Fruit fly (Drosophila melanogaster) whole organism, embryonic: Measurements from ENCODE around the gene CG15412.

Experiments used
- ATbp ChIP-seq: fragments of 200-800 bp; sonication (Bioruptor generic); optimal IDR thresholded peaks from 2 replicates; lab custom pipeline; 2017; ENCODE audit warnings: missing biosample characterization, mild to moderate bottlenecking, missing genetic modification characterization, missing genetic modification reagents
- Ada2b ChIP-seq: fragments of 200-800 bp; sonication (Bioruptor generic); IDR thresholded peaks from 2 replicates; pipeline ENCODE4 v1.3.6; 2022; ENCODE audit warnings: missing biosample characterization, missing genetic modification characterization
- Bgb ChIP-seq: fragments of 200-800 bp; sonication (Bioruptor generic); IDR thresholded peaks from 2 replicates; pipeline ENCODE4 v1.3.6; 2022; ENCODE audit warnings: missing biosample characterization, missing genetic modification characterization; ENCODE audit not compliant: partially characterized antibody
- C15 ChIP-seq: fragments of 200-800 bp; sonication (Bioruptor generic); IDR thresholded peaks from 3 replicates; pipeline ENCODE4 v1.3.6; 2022; ENCODE audit warnings: missing biosample characterization, missing genetic modification characterization
- CG10209 ChIP-seq: fragments of 200-800 bp; sonication (Bioruptor generic); optimal IDR thresholded peaks from 3 replicates; lab custom pipeline; 2017; ENCODE audit warnings: missing biosample characterization, mild to moderate bottlenecking, missing genetic modification characterization, missing genetic modification reagents
- CG1233 ChIP-seq: fragments of 200-800 bp; sonication (Bioruptor generic); optimal IDR thresholded peaks from 4 replicates; lab custom pipeline; 2018; ENCODE audit warnings: missing biosample characterization, mild to moderate bottlenecking, missing genetic modification characterization
- CG13287 ChIP-seq: fragments of 200-800 bp; sonication (Bioruptor generic); IDR thresholded peaks from 2 replicates; pipeline ENCODE4 v1.3.6; 2022; ENCODE audit warnings: missing biosample characterization, missing genetic modification characterization; ENCODE audit not compliant: partially characterized antibody
- CG14710 ChIP-seq: fragments of 200-800 bp; sonication (Bioruptor generic); optimal IDR thresholded peaks from 3 replicates; lab custom pipeline; 2019; ENCODE audit warnings: missing biosample characterization, mild to moderate bottlenecking, missing genetic modification characterization, moderate library complexity
- CG17829 ChIP-seq: fragments of 200-800 bp; optimal IDR thresholded peaks from 2 replicates; lab custom pipeline; 2019; ENCODE audit warnings: missing biosample characterization, mild to moderate bottlenecking, missing genetic modification characterization, moderate library complexity
- CG17912 ChIP-seq: fragments of 200-800 bp; sonication (Bioruptor generic); optimal IDR thresholded peaks from 2 replicates; lab custom pipeline; 2018; ENCODE audit warnings: missing biosample characterization, mild to moderate bottlenecking, missing genetic modification characterization
- CG18764 ChIP-seq: fragments of 200-800 bp; sonication (Bioruptor generic); optimal IDR thresholded peaks from 3 replicates; lab custom pipeline; 2016; ENCODE audit warnings: missing biosample characterization, missing genetic modification characterization
- CG2678 ChIP-seq: fragments of 200-800 bp; sonication (Bioruptor generic); optimal IDR thresholded peaks from 3 replicates; lab custom pipeline; 2019; ENCODE audit warnings: missing biosample characterization, mild to moderate bottlenecking, missing genetic modification characterization, moderate library complexity
- CG30403 ChIP-seq: fragments of 200-800 bp; sonication (Bioruptor generic); optimal IDR thresholded peaks from 3 replicates; lab custom pipeline; 2016; ENCODE audit warnings: missing biosample characterization, missing genetic modification characterization
- CG31224 ChIP-seq: fragments of 200-800 bp; sonication (Bioruptor generic); IDR thresholded peaks from 2 replicates; pipeline ENCODE4 v1.3.6; 2022; ENCODE audit warnings: missing biosample characterization, missing genetic modification characterization
- CG3281 ChIP-seq: fragments of 200-800 bp; sonication (Bioruptor generic); optimal IDR thresholded peaks from 3 replicates; lab custom pipeline; 2017; ENCODE audit warnings: missing biosample characterization, mild to moderate bottlenecking, missing genetic modification characterization
- CG4360 ChIP-seq: fragments of 200-800 bp; sonication (Bioruptor generic); IDR thresholded peaks from 2 replicates; pipeline ENCODE4 v1.3.6; 2022; ENCODE audit warnings: missing biosample characterization, missing genetic modification characterization
- CG6254 ChIP-seq: fragments of 200-800 bp; sonication (Bioruptor generic); optimal IDR thresholded peaks from 3 replicates; lab custom pipeline; 2017; ENCODE audit warnings: mild to moderate bottlenecking, missing biosample characterization, missing genetic modification reagents, missing genetic modification characterization
- CG6813 ChIP-seq: fragments of 200-800 bp; sonication (Bioruptor generic); optimal IDR thresholded peaks from 2 replicates; lab custom pipeline; 2017; ENCODE audit warnings: missing biosample characterization, missing genetic modification characterization, mild to moderate bottlenecking, moderate library complexity, missing genetic modification reagents
- CG7357 ChIP-seq: fragments of 200-800 bp; sonication (Bioruptor generic); IDR thresholded peaks from 3 replicates; pipeline ENCODE4 v1.3.6; 2022; ENCODE audit warnings: missing biosample characterization, missing genetic modification characterization
- CG8281 ChIP-seq: fragments of 200-800 bp; sonication (Bioruptor generic); optimal IDR thresholded peaks from 2 replicates; lab custom pipeline; 2018; ENCODE audit warnings: missing biosample characterization, mild to moderate bottlenecking, missing genetic modification characterization, moderate library complexity
- CG9797 ChIP-seq: fragments of 200-800 bp; sonication (Bioruptor generic); optimal IDR thresholded peaks from 3 replicates; lab custom pipeline; 2018; ENCODE audit warnings: missing biosample characterization, mild to moderate bottlenecking, missing genetic modification characterization
- Camta ChIP-seq: fragments of 200-800 bp; sonication (Bioruptor generic); optimal IDR thresholded peaks from 2 replicates; lab custom pipeline; 2016; ENCODE audit warnings: missing biosample characterization, missing genetic modification characterization
- CrebB ChIP-seq: fragments of 200-800 bp; sonication (Bioruptor generic); optimal IDR thresholded peaks from 3 replicates; lab custom pipeline; 2018; ENCODE audit warnings: missing biosample characterization, mild to moderate bottlenecking, missing genetic modification characterization
- Dek ChIP-seq: fragments of 200-800 bp; sonication (Bioruptor generic); optimal IDR thresholded peaks from 3 replicates; lab custom pipeline; 2019; ENCODE audit warnings: missing biosample characterization, mild to moderate bottlenecking, missing genetic modification characterization, moderate library complexity
- Eip74EF ChIP-seq, 2 experiments: fragments of 200-800 bp in 1 of 2; fragments of >200 bp in 1 of 2; sonication (Bioruptor generic) in 1 of 2; optimal IDR thresholded peaks; 2 replicates each; lab custom pipeline; 2017 to 2019; ENCODE audit warnings: missing biosample characterization in 2 of 2, missing genetic modification characterization in 2 of 2, mild to moderate bottlenecking in 1 of 2, moderate library complexity in 1 of 2
- HLH3B ChIP-seq: fragments of 200-800 bp; sonication (Bioruptor generic); IDR thresholded peaks from 2 replicates; pipeline ENCODE4 v1.3.6; 2022; ENCODE audit warnings: missing biosample characterization, missing genetic modification characterization
- HLHmδ ChIP-seq: fragments of 200-800 bp; sonication (Bioruptor generic); optimal IDR thresholded peaks from 2 replicates; lab custom pipeline; 2018; ENCODE audit warnings: missing biosample characterization, mild to moderate bottlenecking, missing genetic modification characterization, moderate library complexity
- Hsf ChIP-seq: fragments of 200-800 bp; sonication (Bioruptor generic); optimal IDR thresholded peaks from 3 replicates; lab custom pipeline; 2016; ENCODE audit warnings: missing biosample characterization, missing genetic modification characterization
- NC2α ChIP-seq: fragments of 200-800 bp; sonication (Bioruptor generic); optimal IDR thresholded peaks from 2 replicates; lab custom pipeline; 2016; ENCODE audit warnings: missing biosample characterization, missing genetic modification characterization
- chinmo ChIP-seq: fragments of 200-800 bp; sonication (Bioruptor generic); IDR thresholded peaks from 4 replicates; pipeline ENCODE4 v1.3.6; 2022; ENCODE audit warnings: missing biosample characterization, missing genetic modification characterization; ENCODE audit not compliant: partially characterized antibody
- crol ChIP-seq: fragments of 200-800 bp; sonication (Bioruptor generic); IDR thresholded peaks from 2 replicates; pipeline ENCODE4 v1.3.6; 2022; ENCODE audit warnings: missing biosample characterization, missing genetic modification characterization
- fd102C ChIP-seq: fragments of 200-800 bp; sonication (Bioruptor generic); optimal IDR thresholded peaks from 2 replicates; lab custom pipeline; 2018; ENCODE audit warnings: missing biosample characterization, mild to moderate bottlenecking, missing genetic modification characterization, moderate library complexity
- fd64A ChIP-seq: fragments of 200-800 bp; sonication (Bioruptor generic); optimal IDR thresholded peaks from 3 replicates; lab custom pipeline; 2018; ENCODE audit warnings: missing biosample characterization, mild to moderate bottlenecking, missing genetic modification characterization
- her ChIP-seq: fragments of 200-800 bp; sonication (Bioruptor generic); optimal IDR thresholded peaks from 2 replicates; lab custom pipeline; 2016; ENCODE audit warnings: missing biosample characterization, missing genetic modification characterization
- hkb ChIP-seq, 2 experiments: fragments of 200-800 bp in 1 of 2; fragments of >200 bp in 1 of 2; sonication (Bioruptor generic) in 1 of 2; IDR thresholded peaks in 1 of 2; optimal IDR thresholded peaks in 1 of 2; 2 replicates each; pipeline versions ENCODE4 v1.3.6 to Lab custom; 2017 to 2022; ENCODE audit warnings: missing biosample characterization in 1 of 2, missing genetic modification characterization in 1 of 2
- kah ChIP-seq: fragments of 200-800 bp; sonication (Bioruptor generic); optimal IDR thresholded peaks from 2 replicates; lab custom pipeline; 2018; ENCODE audit warnings: missing biosample characterization, mild to moderate bottlenecking, missing genetic modification characterization
- kay ChIP-seq: fragments of 200-800 bp; sonication (Bioruptor generic); optimal IDR thresholded peaks from 2 replicates; lab custom pipeline; 2016; ENCODE audit warnings: missing biosample characterization, missing genetic modification characterization
- luna ChIP-seq: fragments of 200-800 bp; sonication (Bioruptor generic); optimal IDR thresholded peaks from 2 replicates; lab custom pipeline; 2016; ENCODE audit warnings: missing biosample characterization, missing genetic modification characterization
- mam ChIP-seq: fragments of 200-800 bp; sonication (Bioruptor generic); optimal IDR thresholded peaks from 3 replicates; lab custom pipeline; 2016; ENCODE audit warnings: missing biosample characterization, missing genetic modification characterization
- mirr ChIP-seq: fragments of 200-800 bp; sonication (Bioruptor generic); optimal IDR thresholded peaks from 3 replicates; lab custom pipeline; 2018; ENCODE audit warnings: missing biosample characterization, mild to moderate bottlenecking, missing genetic modification characterization
- pnt ChIP-seq: fragments of 200-800 bp; sonication (Bioruptor generic); optimal IDR thresholded peaks from 3 replicates; lab custom pipeline; 2016; ENCODE audit warnings: missing biosample characterization, missing genetic modification characterization
- sima ChIP-seq: fragments of 200-800 bp; sonication (Bioruptor generic); optimal IDR thresholded peaks from 2 replicates; lab custom pipeline; 2016; ENCODE audit warnings: missing biosample characterization, missing genetic modification characterization
- so ChIP-seq: fragments of 200-800 bp; sonication (Bioruptor generic); IDR thresholded peaks from 3 replicates; pipeline ENCODE4 v1.3.6; 2022; ENCODE audit warnings: missing biosample characterization, missing genetic modification characterization
- sob ChIP-seq: fragments of 200-800 bp; sonication (Bioruptor generic); IDR thresholded peaks from 2 replicates; pipeline ENCODE4 v1.3.6; 2022; ENCODE audit warnings: missing biosample characterization, missing genetic modification characterization
- stc ChIP-seq: fragments of 200-800 bp; sonication (Bioruptor generic); IDR thresholded peaks from 2 replicates; pipeline ENCODE4 v1.3.6; 2022; ENCODE audit warnings: missing biosample characterization, missing genetic modification characterization
- tin ChIP-seq: fragments of 200-800 bp; sonication (Bioruptor generic); optimal IDR thresholded peaks from 3 replicates; lab custom pipeline; 2016; ENCODE audit warnings: missing biosample characterization, missing genetic modification characterization
- tio ChIP-seq: fragments of 200-800 bp; sonication (Bioruptor generic); optimal IDR thresholded peaks from 2 replicates; lab custom pipeline; 2017; ENCODE audit warnings: missing biosample characterization, missing genetic modification characterization, inconsistent platforms
- trem ChIP-seq: fragments of 200-800 bp; optimal IDR thresholded peaks from 3 replicates; lab custom pipeline; 2019; ENCODE audit warnings: missing biosample characterization, mild to moderate bottlenecking, missing genetic modification characterization, moderate library complexity
- usp ChIP-seq: fragments of >200 bp; optimal IDR thresholded peaks from 2 replicates; lab custom pipeline; 2017; ENCODE audit warnings: missing biosample characterization, missing genetic modification characterization
- vnd ChIP-seq: fragments of 200-800 bp; sonication (Bioruptor generic); IDR thresholded peaks from 3 replicates; pipeline ENCODE4 v1.3.6; 2022; ENCODE audit warnings: missing biosample characterization, missing genetic modification characterization; ENCODE audit not compliant: partially characterized antibody

The CG15412 gene

dm6 chr2L:3376684-3377086, 1.2 kb upstream of the CG15412 start, which contains the start of the genes CG9662 and Ptpa (continued):
- peak; percentile 79 for TF ChIP-seq CG2678
- peak; percentile 93 for TF ChIP-seq CG13287 (GFP tag; lab: Robert Waterston, UW)
- TF ChIP-seq sob = peak; percentile 82
- TF ChIP-seq mam (GFP tag; lab: Kevin White, UChicago) = peak; percentile 93
- TF ChIP-seq pnt (GFP tag; lab: Kevin White, UChicago) = peak; percentile 93
- TF ChIP-seq chinmo = 0 out of 4 replicates have a peak, but pooled peaks have one; percentile 72
- peak; percentile 55 for TF ChIP-seq CG1233 (GFP tag; lab: Kevin White, UChicago)
- TF ChIP-seq her = peak; percentile 71
- peak; percentile 75 for TF ChIP-seq CG18764 (GFP tag; lab: Kevin White, UChicago)
- TF ChIP-seq tio (GFP tag; lab: Kevin White, UChicago) = peak; percentile 72
- TF ChIP-seq kay (GFP tag; lab: Kevin White, UChicago) = peak; percentile 32
- peak; percentile 41 for TF ChIP-seq CG8281 (tag; lab: Kevin White, UChicago)
- no peak for TF ChIP-seq sima
- TF ChIP-seq NC2α (GFP tag; lab: Kevin White, UChicago) = peak; percentile 75
- peak; percentile 91 for TF ChIP-seq CG30403 (GFP tag; lab: Kevin White, UChicago)
- TF ChIP-seq stc = no peak
- no peak for TF ChIP-seq HLHmδ (GFP tag; lab: Kevin White, UChicago)
- no peak for TF ChIP-seq mirr (GFP tag; lab: Kevin White, UChicago)
- peak; percentile 82 for TF ChIP-seq HLH3B (GFP tag; lab: Robert Waterston, UW)
- peak; percentile 90 for TF ChIP-seq CG14710
- peak; percentile 80 for TF ChIP-seq Ada2b (GFP tag; lab: Robert Waterston, UW)
- no peak for TF ChIP-seq CG6813
- TF ChIP-seq CG17829 (tag; lab: Kevin White, UChicago) = peak; percentile 77
- peak; percentile 79 for TF ChIP-seq hkb (optimal IDR thresholded peaks at IDR 0.05; lab: Kevin White, UChicago)
- peak; percentile 70 for TF ChIP-seq hkb (GFP tag; IDR thresholded peaks at IDR 0.05; lab: Robert Waterston, UW)
- TF ChIP-seq Camta = peak; percentile 75
- peak; percentile 91 for TF ChIP-seq Hsf (GFP tag; lab: Kevin White, UChicago)
- TF ChIP-seq fd64A = no peak
- peak; percentile 73 for TF ChIP-seq CG31224 (GFP tag; lab: Robert Waterston, UW)
- peak; percentile 73 for TF ChIP-seq Dek
- peak; percentile 66 for TF ChIP-seq CG4360 (GFP tag; lab: Robert Waterston, UW)
- TF ChIP-seq usp = no peak
- TF ChIP-seq Eip74EF (GFP tag; optimal IDR thresholded peaks at IDR 0.05; lab: Kevin White, UChicago) = no peak
- TF ChIP-seq luna (GFP tag; lab: Kevin White, UChicago) = peak; percentile 65
- no peak for TF ChIP-seq kah (GFP tag; lab: Kevin White, UChicago)
- TF ChIP-seq crol (GFP tag; lab: Robert Waterston, UW) = no peak
- TF ChIP-seq CG9797 = peak; percentile 89
- peak; percentile 69 for TF ChIP-seq CG10209 (GFP tag; lab: Kevin White, UChicago)
- no peak for TF ChIP-seq C15
- peak; percentile 33; the same call in 1 of the 3 replicates for TF ChIP-seq so (GFP tag; lab: Robert Waterston, UW)
- peak; percentile 89 for TF ChIP-seq Bgb (GFP tag; lab: Robert Waterston, UW)
- peak; percentile 80 for TF ChIP-seq trem (tag; lab: Kevin White, UChicago)
- no peak for TF ChIP-seq CG6254
- TF ChIP-seq tin (GFP tag; lab: Kevin White, UChicago) = peak; percentile 82
- no peak for TF ChIP-seq CrebB (tag; lab: Kevin White, UChicago)
- TF ChIP-seq vnd (GFP tag; lab: Robert Waterston, UW) = peak; percentile 95
- no peak for TF ChIP-seq fd102C (GFP tag; lab: Kevin White, UChicago)
- no peak for TF ChIP-seq CG3281 (GFP tag; lab: Kevin White, UChicago)
- no peak for TF ChIP-seq CG17912
- peak; percentile 100 for TF ChIP-seq CG7357
- peak; percentile 21 for TF ChIP-seq ATbp (GFP tag; lab: Kevin White, UChicago)
